Worm (Caenorhabditis elegans): ENCODE measurements around the gene tag-153.

The tag-153 gene

DNA sequence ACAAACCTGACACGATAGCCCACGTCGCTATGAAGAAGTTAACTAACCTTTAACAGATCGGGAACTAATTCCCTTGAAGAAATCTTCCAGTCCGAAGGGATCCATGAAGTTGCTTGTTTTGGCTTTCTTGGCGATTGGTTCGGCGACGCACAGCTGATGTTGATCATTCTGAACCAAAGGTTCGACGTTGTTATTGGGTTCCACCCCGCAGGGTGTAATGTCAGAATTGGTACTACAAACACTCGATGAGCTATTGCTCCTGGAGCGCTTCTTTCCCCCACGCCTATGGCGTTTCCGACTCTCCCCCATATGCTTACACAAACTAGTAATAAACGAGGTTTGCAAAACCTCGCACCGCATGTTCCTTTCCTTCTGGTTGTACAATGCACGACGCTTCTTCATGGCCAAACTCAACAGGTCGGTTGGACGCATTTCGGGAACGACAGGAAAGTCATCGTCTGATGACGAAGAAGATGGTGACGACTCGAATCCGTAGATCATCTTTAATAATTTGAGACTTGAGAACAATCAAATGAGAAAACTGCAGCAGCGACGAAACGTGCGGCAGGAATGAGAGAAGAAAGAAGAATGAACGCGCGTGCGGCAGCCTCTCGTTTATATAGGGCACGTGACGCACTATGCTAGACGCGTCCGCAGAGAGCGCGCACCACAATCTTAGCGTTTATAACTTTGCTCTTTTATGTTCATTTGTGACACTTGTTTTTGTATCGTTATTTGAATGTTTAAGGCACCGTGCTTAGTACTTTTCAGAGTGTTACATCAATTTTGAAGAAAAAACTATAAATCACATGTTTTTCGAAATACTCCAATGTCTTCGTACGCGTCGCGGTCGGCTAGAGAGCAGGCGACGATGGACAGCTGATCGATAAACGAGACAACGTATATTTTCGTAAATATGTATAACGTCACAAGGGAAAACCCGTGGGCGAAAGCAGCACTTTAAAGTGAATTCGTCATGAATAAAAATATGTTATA, 21.0 kb downstream of the tag-153 start, which contains the start of gene tos-1:
Gene tos-1, minus strand, starts transcription at position 575 of the 996 bp plus-strand sequence.
- TF ChIP-seq tra-4 (tag; optimal IDR thresholded peaks at IDR 0.05) (peak; percentile 52), sea-1 (GFP tag; conservative IDR thresholded peaks at IDR 0.05) (peak; percentile 62; the same call in 1 of the 2 replicates), F13C5.2 (tag; optimal IDR thresholded peaks at IDR 0.05) (peak; percentile 98), aly-1 (tag; optimal IDR thresholded peaks at IDR 0.05) (peak; percentile 70), B0310.2 (tag; optimal IDR thresholded peaks at IDR 0.05) (peak; percentile 62), tbx-37 (GFP tag; conservative IDR thresholded peaks at IDR 0.05) (no peak), hmg-4 (GFP tag; optimal IDR thresholded peaks at IDR 0.05) (peak; percentile 86), tbx-11 (GFP tag; IDR thresholded peaks at IDR 0.05) (peak; percentile 62), flt-1 (GFP tag; IDR thresholded peaks at IDR 0.05) (peak; percentile 64), hnd-1 (tag; optimal IDR thresholded peaks at IDR 0.05) (peak; percentile 57), pes-1 (GFP tag; IDR thresholded peaks at IDR 0.05) (peak; percentile 68), ama-1 (optimal IDR thresholded peaks at IDR 0.05) (peak; percentile 99), ceh-13 (GFP tag; optimal IDR thresholded peaks at IDR 0.05) (peak; percentile 38), hmbx-1 (tag; optimal IDR thresholded peaks at IDR 0.05) (peak; percentile 66), scrt-1 (GFP tag; IDR thresholded peaks at IDR 0.05) (0 out of 2 replicates have a peak, but pooled peaks have one; percentile 45), ceh-36 (tag; optimal IDR thresholded peaks at IDR 0.05) (peak; percentile 70), ets-7 (tag; optimal IDR thresholded peaks at IDR 0.05) (peak; percentile 54)

DNA sequence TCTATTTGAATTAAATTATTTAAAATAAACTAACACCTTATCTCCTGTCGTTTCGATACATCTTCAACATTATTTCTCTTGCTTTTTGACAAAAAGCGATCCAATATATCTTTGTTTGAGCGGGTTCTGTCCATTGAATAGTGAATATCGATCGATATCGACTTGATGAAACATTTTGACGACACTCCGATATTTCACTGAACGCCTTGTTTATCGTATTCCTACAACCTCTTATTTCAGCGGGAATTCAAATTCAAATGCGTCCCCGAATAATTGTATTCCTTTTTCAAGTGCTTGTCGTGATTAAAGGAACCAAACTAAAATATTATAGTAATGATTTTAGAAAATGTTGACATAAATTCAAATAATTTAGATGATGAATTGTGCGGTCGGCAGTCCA, 23.9 kb downstream of the tag-153 start, which contains the start of the genes K07B1.7 and try-5:
Gene K07B1.7, minus strand, starts transcription at position 159 of the 400 bp plus-strand sequence.
Gene try-5, plus strand, starts transcription at position 241 of the 400 bp plus-strand sequence.
- TF ChIP-seq scrt-1 (GFP tag; IDR thresholded peaks at IDR 0.05) = no peak
- no peak for TF ChIP-seq F13C5.2 (tag; optimal IDR thresholded peaks at IDR 0.05)
- no peak for TF ChIP-seq ama-1 (optimal IDR thresholded peaks at IDR 0.05)
- TF ChIP-seq flt-1 (GFP tag; IDR thresholded peaks at IDR 0.05) = no peak
- no peak for TF ChIP-seq ceh-13 (GFP tag; optimal IDR thresholded peaks at IDR 0.05)
- TF ChIP-seq aly-1 (tag; optimal IDR thresholded peaks at IDR 0.05) = no peak
- no peak for TF ChIP-seq tbx-37 (GFP tag; conservative IDR thresholded peaks at IDR 0.05)
- TF ChIP-seq B0310.2 (tag; optimal IDR thresholded peaks at IDR 0.05) = no peak
- no peak for TF ChIP-seq tra-4 (tag; optimal IDR thresholded peaks at IDR 0.05)
- no peak for TF ChIP-seq hnd-1 (tag; optimal IDR thresholded peaks at IDR 0.05)
- no peak for TF ChIP-seq hmbx-1 (tag; optimal IDR thresholded peaks at IDR 0.05)

DNA sequence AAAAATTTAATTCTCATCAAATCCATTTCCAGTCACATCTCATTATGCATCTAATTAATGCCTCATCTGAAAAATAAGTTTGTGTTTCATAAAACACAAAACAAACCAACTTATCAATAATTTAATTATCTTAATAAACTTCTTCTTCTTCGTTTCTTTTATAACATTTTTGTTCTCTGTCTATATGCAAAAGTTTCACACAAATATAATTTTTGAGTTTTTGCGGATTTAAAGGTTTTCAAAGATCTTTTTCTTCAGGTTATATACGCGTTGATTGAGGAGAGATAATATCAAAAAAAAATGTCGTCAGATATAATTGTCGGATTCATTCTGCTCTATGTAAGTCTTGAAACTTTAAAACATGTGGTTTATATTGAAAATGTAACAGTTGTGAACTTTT, 26.8 kb downstream of the tag-153 start, which contains the start of gene srx-47:
Gene srx-47, plus strand, starts transcription at position 301 of the 400 bp plus-strand sequence.
- TF ChIP-seq sea-1 (GFP tag; conservative IDR thresholded peaks at IDR 0.05) (no peak), F13C5.2 (tag; optimal IDR thresholded peaks at IDR 0.05) (no peak), aly-1 (tag; optimal IDR thresholded peaks at IDR 0.05) (no peak), ceh-36 (tag; optimal IDR thresholded peaks at IDR 0.05) (no peak), ets-7 (tag; optimal IDR thresholded peaks at IDR 0.05) (no peak), pes-1 (GFP tag; IDR thresholded peaks at IDR 0.05) (no peak), ceh-13 (GFP tag; optimal IDR thresholded peaks at IDR 0.05) (no peak), tbx-11 (GFP tag; IDR thresholded peaks at IDR 0.05) (no peak), hmg-4 (GFP tag; optimal IDR thresholded peaks at IDR 0.05) (no peak), tra-4 (tag; optimal IDR thresholded peaks at IDR 0.05) (no peak), hmbx-1 (tag; optimal IDR thresholded peaks at IDR 0.05) (no peak)

DNA sequence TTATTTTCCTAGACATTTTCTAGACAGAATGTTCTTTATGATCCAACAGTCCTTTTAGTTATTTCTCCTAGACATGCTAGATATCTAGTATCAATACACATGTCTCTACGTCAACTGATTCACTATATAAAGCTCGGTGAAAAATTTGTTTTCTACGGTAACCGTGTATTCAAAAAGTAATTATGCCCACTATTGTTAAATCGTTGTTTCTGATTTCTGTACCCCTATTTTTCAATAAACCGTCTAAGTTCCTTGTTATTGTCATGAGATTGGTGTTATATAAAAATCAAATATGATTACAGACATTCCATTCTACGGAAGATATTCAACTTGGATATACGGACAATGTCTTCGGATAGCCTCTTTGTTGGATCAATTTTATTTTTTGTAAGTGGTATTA, 30.1 kb downstream of the tag-153 start, which contains the start of gene srx-46:
Gene srx-46, plus strand, starts transcription at position 301 of the 400 bp plus-strand sequence.
- TF ChIP-seq sea-1 (GFP tag; conservative IDR thresholded peaks at IDR 0.05) (no peak), aly-1 (tag; optimal IDR thresholded peaks at IDR 0.05) (no peak), tbx-11 (GFP tag; IDR thresholded peaks at IDR 0.05) (no peak), hnd-1 (tag; optimal IDR thresholded peaks at IDR 0.05) (no peak), pes-1 (GFP tag; IDR thresholded peaks at IDR 0.05) (no peak), hmbx-1 (tag; optimal IDR thresholded peaks at IDR 0.05) (no peak), hmg-4 (GFP tag; optimal IDR thresholded peaks at IDR 0.05) (no peak), F13C5.2 (tag; optimal IDR thresholded peaks at IDR 0.05) (no peak), B0310.2 (tag; optimal IDR thresholded peaks at IDR 0.05) (no peak), ama-1 (optimal IDR thresholded peaks at IDR 0.05) (no peak), tbx-37 (GFP tag; conservative IDR thresholded peaks at IDR 0.05) (no peak), ceh-13 (GFP tag; optimal IDR thresholded peaks at IDR 0.05) (no peak), scrt-1 (GFP tag; IDR thresholded peaks at IDR 0.05) (no peak), flt-1 (GFP tag; IDR thresholded peaks at IDR 0.05) (no peak), ceh-36 (tag; optimal IDR thresholded peaks at IDR 0.05) (no peak), tra-4 (tag; optimal IDR thresholded peaks at IDR 0.05) (no peak), ets-7 (tag; optimal IDR thresholded peaks at IDR 0.05) (no peak)

DNA sequence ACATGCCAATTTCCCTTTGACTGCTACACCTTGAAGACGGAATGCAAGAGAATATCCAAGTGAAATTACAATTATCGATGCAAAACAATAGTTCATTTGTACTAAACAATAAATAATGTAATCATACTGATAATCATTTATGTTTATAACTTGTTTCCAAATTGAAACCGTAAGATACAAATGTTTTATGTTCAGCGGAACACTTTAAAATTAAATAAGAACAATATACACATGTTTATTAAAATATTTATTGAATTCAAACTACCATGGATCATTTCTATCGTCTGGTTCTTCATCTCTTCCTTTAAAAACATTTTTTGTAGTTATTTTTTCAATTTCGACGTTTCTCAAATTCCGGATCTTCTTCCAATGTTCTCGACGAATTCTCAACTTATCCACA, 32.5 kb downstream of the tag-153 start, which contains the start of gene ttr-40:
Gene ttr-40, minus strand, starts transcription at position 101 of the 400 bp plus-strand sequence.
- TF ChIP-seq tbx-37 (GFP tag; conservative IDR thresholded peaks at IDR 0.05) = no peak
- TF ChIP-seq B0310.2 (tag; optimal IDR thresholded peaks at IDR 0.05) = no peak
- TF ChIP-seq F13C5.2 (tag; optimal IDR thresholded peaks at IDR 0.05) = no peak
- TF ChIP-seq flt-1 (GFP tag; IDR thresholded peaks at IDR 0.05) = no peak
- TF ChIP-seq tra-4 (tag; optimal IDR thresholded peaks at IDR 0.05) = no peak
- TF ChIP-seq aly-1 (tag; optimal IDR thresholded peaks at IDR 0.05) = no peak
- no peak for TF ChIP-seq ets-7 (tag; optimal IDR thresholded peaks at IDR 0.05)
- TF ChIP-seq scrt-1 (GFP tag; IDR thresholded peaks at IDR 0.05) = no peak
- TF ChIP-seq ceh-13 (GFP tag; optimal IDR thresholded peaks at IDR 0.05) = no peak
- no peak for TF ChIP-seq ceh-36 (tag; optimal IDR thresholded peaks at IDR 0.05)
- TF ChIP-seq pes-1 (GFP tag; IDR thresholded peaks at IDR 0.05) = no peak
- TF ChIP-seq ama-1 (optimal IDR thresholded peaks at IDR 0.05) = no peak
- no peak for TF ChIP-seq hmg-4 (GFP tag; optimal IDR thresholded peaks at IDR 0.05)
- no peak for TF ChIP-seq tbx-11 (GFP tag; IDR thresholded peaks at IDR 0.05)

DNA sequence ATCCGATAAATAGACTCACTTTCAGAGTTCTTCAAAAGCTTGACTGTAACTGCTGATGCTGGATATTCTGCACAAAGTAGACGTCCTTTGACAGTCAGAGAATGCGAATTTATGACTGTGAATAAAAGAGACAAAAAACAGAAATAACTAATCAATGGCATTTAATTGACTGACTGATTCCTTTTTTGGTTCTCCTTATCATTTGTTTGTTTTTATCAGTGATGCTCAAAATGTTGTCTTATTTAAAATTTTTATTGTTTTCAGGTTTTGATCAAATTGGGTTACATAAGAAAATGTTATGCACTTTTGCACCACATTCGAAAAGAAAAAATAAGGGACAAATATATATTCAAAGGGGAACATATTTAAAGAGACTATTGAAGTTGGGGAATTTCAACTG, 33.5 kb downstream of the tag-153 start, which contains the start of gene ttr-49:
Gene ttr-49, minus strand, starts transcription at position 171 of the 400 bp plus-strand sequence.
- TF ChIP-seq hnd-1 (tag; optimal IDR thresholded peaks at IDR 0.05) (no peak), ceh-36 (tag; optimal IDR thresholded peaks at IDR 0.05) (no peak), ets-7 (tag; optimal IDR thresholded peaks at IDR 0.05) (no peak), hmg-4 (GFP tag; optimal IDR thresholded peaks at IDR 0.05) (no peak)

All from whole organism, early embryonic.